Worm (Caenorhabditis elegans) whole organism, young adult: ENCODE measurements around the gene dgk-3.
A peak's percentile ranks its signal among the peaks of the same experiment; 100 is the strongest.

Experiments
- B0261.1 ChIP-seq: sonication (generic microtip); optimal IDR thresholded peaks from 2 replicates; lab custom pipeline; 2016; ENCODE audit warnings: mild to moderate bottlenecking, missing genetic modification characterization, moderate library complexity, missing compliant biosample characterization
- B0336.3 ChIP-seq: fragments of 200-800 bp; sonication (Bioruptor generic); IDR thresholded peaks from 2 replicates; pipeline ENCODE4 v1.3.6; 2022; ENCODE audit warnings: missing genetic modification characterization, missing compliant biosample characterization
- D2030.7 ChIP-seq: fragments of 200-800 bp; sonication (Bioruptor generic); IDR thresholded peaks from 2 replicates; pipeline ENCODE4 v1.3.6; 2022; ENCODE audit warnings: missing genetic modification reagents, missing genetic modification characterization, missing compliant biosample characterization
- F22D6.2 ChIP-seq: sonication (generic microtip); optimal IDR thresholded peaks from 2 replicates; lab custom pipeline; 2016; ENCODE audit warnings: mild to moderate bottlenecking, missing genetic modification characterization, missing compliant biosample characterization
- F23B12.7 ChIP-seq: sonication (generic microtip); optimal IDR thresholded peaks from 2 replicates; lab custom pipeline; 2017; ENCODE audit warnings: missing genetic modification characterization, mild to moderate bottlenecking, missing compliant biosample characterization, antibody characterized with exemption, moderate library complexity; ENCODE audit not compliant: insufficient read depth
- Y67H2A.10 ChIP-seq: fragments of 200-800 bp; sonication (Bioruptor generic); conservative IDR thresholded peaks from 2 replicates; pipeline ENCODE4 v1.3.6; 2022; ENCODE audit warnings: missing genetic modification reagents, missing genetic modification characterization, missing compliant biosample characterization
- Y79H2A.3 ChIP-seq: fragments of 200-800 bp; sonication (Bioruptor generic); conservative IDR thresholded peaks from 2 replicates; pipeline ENCODE4 v1.3.6; 2022; ENCODE audit warnings: missing genetic modification reagents, missing genetic modification characterization, missing compliant biosample characterization
- ZK185.1 ChIP-seq: sonication (generic microtip); optimal IDR thresholded peaks from 2 replicates; lab custom pipeline; 2016; ENCODE audit warnings: mild to moderate bottlenecking, missing genetic modification characterization, missing compliant biosample characterization; ENCODE audit not compliant: poor library complexity, severe bottlenecking
- akir-1 ChIP-seq: fragments of 200-800 bp; sonication (Bioruptor generic); optimal IDR thresholded peaks from 2 replicates; lab custom pipeline; 2018; ENCODE audit warnings: mild to moderate bottlenecking, missing genetic modification characterization, moderate library complexity, missing compliant biosample characterization
- athp-1 ChIP-seq: sonication (generic microtip); optimal IDR thresholded peaks from 2 replicates; lab custom pipeline; 2017; ENCODE audit warnings: mild to moderate bottlenecking, missing genetic modification characterization, missing compliant biosample characterization
- bed-1 ChIP-seq: fragments of 200-800 bp; sonication (Bioruptor generic); IDR thresholded peaks from 2 replicates; pipeline ENCODE4 v1.3.6; 2022; ENCODE audit warnings: missing genetic modification reagents, missing genetic modification characterization, missing compliant biosample characterization
- cebp-1 ChIP-seq, 2 experiments: fragments of 200-800 bp in 1 of 2; sonication (Bioruptor generic) in 1 of 2; sonication (generic microtip) in 1 of 2; IDR thresholded peaks in 1 of 2; optimal IDR thresholded peaks in 1 of 2; 2 replicates each; pipeline versions ENCODE4 v1.3.6 to Lab custom; 2017 to 2022; ENCODE audit warnings: missing compliant biosample characterization in 2 of 2, missing genetic modification characterization in 2 of 2, mild to moderate bottlenecking in 1 of 2, missing genetic modification reagents in 1 of 2, moderate library complexity in 1 of 2
- ceh-27 ChIP-seq: fragments of 200-800 bp; sonication (Bioruptor generic); optimal IDR thresholded peaks from 2 replicates; lab custom pipeline; 2018; ENCODE audit warnings: mild to moderate bottlenecking, missing genetic modification characterization, moderate library complexity, missing compliant biosample characterization
- ceh-58 ChIP-seq: fragments of 200-800 bp; sonication (Bioruptor generic); IDR thresholded peaks from 2 replicates; pipeline ENCODE4 v1.3.6; 2022; ENCODE audit warnings: missing genetic modification characterization, missing compliant biosample characterization
- ceh-79 ChIP-seq: sonication (generic microtip); optimal IDR thresholded peaks from 2 replicates; lab custom pipeline; 2017; ENCODE audit warnings: mild to moderate bottlenecking, missing genetic modification characterization, missing compliant biosample characterization
- dpl-1 ChIP-seq: fragments of 150-350 bp; optimal IDR thresholded peaks from 2 replicates; lab custom pipeline; 2014; ENCODE audit warnings: missing biosample characterization, missing genetic modification reagents, missing genetic modification characterization
- efl-1 ChIP-seq: fragments of 150-350 bp; optimal IDR thresholded peaks from 2 replicates; lab custom pipeline; 2014; ENCODE audit warnings: missing biosample characterization, missing genetic modification reagents, missing genetic modification characterization
- him-1 ChIP-seq: sonication (generic microtip); optimal IDR thresholded peaks from 2 replicates; lab custom pipeline; 2016; ENCODE audit warnings: missing genotype, missing genetic modification reagents, missing genetic modification characterization, missing compliant biosample characterization
- hmg-20 ChIP-seq: fragments of 200-800 bp; sonication (Bioruptor generic); IDR thresholded peaks from 2 replicates; pipeline ENCODE4 v1.3.6; 2022; ENCODE audit warnings: missing genetic modification reagents, missing genetic modification characterization, missing compliant biosample characterization
- let-526 ChIP-seq: fragments of 200-800 bp; sonication (Bioruptor generic); IDR thresholded peaks from 2 replicates; pipeline ENCODE4 v1.3.6; 2022; ENCODE audit warnings: missing genetic modification reagents, missing genetic modification characterization, missing compliant biosample characterization
- let-607 ChIP-seq, 2 experiments: fragments of 200-800 bp in 1 of 2; sonication (Bioruptor generic) in 1 of 2; sonication (generic microtip) in 1 of 2; optimal IDR thresholded peaks; 2 replicates each; lab custom pipeline; 2016 to 2018; ENCODE audit warnings: mild to moderate bottlenecking in 2 of 2, missing compliant biosample characterization in 2 of 2, missing genetic modification characterization in 2 of 2, moderate library complexity in 2 of 2, missing genotype in 1 of 2
- lin-54 ChIP-seq: fragments of 200-800 bp; sonication (Bioruptor generic); optimal IDR thresholded peaks from 2 replicates; lab custom pipeline; 2018; ENCODE audit warnings: mild to moderate bottlenecking, missing genetic modification characterization, missing compliant biosample characterization
- lsy-27 ChIP-seq: sonication (generic microtip); optimal IDR thresholded peaks from 2 replicates; lab custom pipeline; 2017; ENCODE audit warnings: missing genetic modification characterization, mild to moderate bottlenecking, missing compliant biosample characterization, antibody characterized with exemption, missing genotype, borderline replicate concordance; ENCODE audit not compliant: insufficient read depth
- mcd-1 ChIP-seq: fragments of 200-800 bp; sonication (Bioruptor generic); IDR thresholded peaks from 2 replicates; pipeline ENCODE4 v1.3.6; 2022; ENCODE audit warnings: missing genetic modification reagents, missing genetic modification characterization, missing compliant biosample characterization
- mel-28 ChIP-seq: sonication (generic microtip); optimal IDR thresholded peaks from 2 replicates; lab custom pipeline; 2016; ENCODE audit warnings: borderline replicate concordance, mild to moderate bottlenecking, missing genetic modification characterization, missing compliant biosample characterization
- nfyb-1 ChIP-seq: fragments of 200-800 bp; sonication (Bioruptor generic); IDR thresholded peaks from 2 replicates; pipeline ENCODE4 v1.3.6; 2022; ENCODE audit warnings: missing genetic modification reagents, missing genetic modification characterization, missing compliant biosample characterization
- nhr-90 ChIP-seq: sonication (generic microtip); optimal IDR thresholded peaks from 2 replicates; lab custom pipeline; 2016; ENCODE audit warnings: missing genotype, mild to moderate bottlenecking, missing genetic modification characterization, missing compliant biosample characterization
- rec-8 ChIP-seq, 2 experiments: sonication (generic microtip); optimal IDR thresholded peaks; 2 replicates each; lab custom pipeline; 2016; ENCODE audit warnings: mild to moderate bottlenecking in 2 of 2, missing genetic modification characterization in 2 of 2, missing genetic modification reagents in 2 of 2, missing genotype in 2 of 2, missing biosample characterization in 1 of 2, missing compliant biosample characterization in 1 of 2, moderate library complexity in 1 of 2
- snpc-3.4 ChIP-seq: sonication (generic microtip); optimal IDR thresholded peaks from 2 replicates; lab custom pipeline; 2017; ENCODE audit warnings: missing genetic modification characterization, mild to moderate bottlenecking, missing compliant biosample characterization, antibody characterized with exemption, moderate library complexity, missing genotype, missing genetic modification reagents
- tlf-1 ChIP-seq: fragments of 200-800 bp; sonication (Bioruptor generic); optimal IDR thresholded peaks from 2 replicates; lab custom pipeline; 2018; ENCODE audit warnings: mild to moderate bottlenecking, missing genetic modification characterization, missing compliant biosample characterization
- unc-62 ChIP-seq: fragments of 150-350 bp; optimal IDR thresholded peaks from 2 replicates; lab custom pipeline; 2014; ENCODE audit warnings: missing biosample characterization, missing genetic modification reagents, missing genetic modification characterization
- zfh-2 ChIP-seq: fragments of 200-800 bp; sonication (Bioruptor generic); conservative IDR thresholded peaks from 2 replicates; pipeline ENCODE4 v1.3.6; 2022; ENCODE audit warnings: missing genetic modification reagents, missing genetic modification characterization, missing compliant biosample characterization
- zim-3 ChIP-seq: sonication (generic microtip); optimal IDR thresholded peaks from 2 replicates; lab custom pipeline; 2017; ENCODE audit warnings: mild to moderate bottlenecking, missing genetic modification characterization, moderate library complexity, missing compliant biosample characterization
- ztf-22 ChIP-seq: fragments of 200-800 bp; sonication (Bioruptor generic); optimal IDR thresholded peaks from 2 replicates; lab custom pipeline; 2018; ENCODE audit warnings: mild to moderate bottlenecking, missing genetic modification characterization, moderate library complexity, missing compliant biosample characterization
- ztf-3 ChIP-seq: fragments of 200-800 bp; sonication (Bioruptor generic); optimal IDR thresholded peaks from 2 replicates; lab custom pipeline; 2018; ENCODE audit warnings: mild to moderate bottlenecking, missing genetic modification characterization, missing compliant biosample characterization

Gene dgk-3

DNA sequence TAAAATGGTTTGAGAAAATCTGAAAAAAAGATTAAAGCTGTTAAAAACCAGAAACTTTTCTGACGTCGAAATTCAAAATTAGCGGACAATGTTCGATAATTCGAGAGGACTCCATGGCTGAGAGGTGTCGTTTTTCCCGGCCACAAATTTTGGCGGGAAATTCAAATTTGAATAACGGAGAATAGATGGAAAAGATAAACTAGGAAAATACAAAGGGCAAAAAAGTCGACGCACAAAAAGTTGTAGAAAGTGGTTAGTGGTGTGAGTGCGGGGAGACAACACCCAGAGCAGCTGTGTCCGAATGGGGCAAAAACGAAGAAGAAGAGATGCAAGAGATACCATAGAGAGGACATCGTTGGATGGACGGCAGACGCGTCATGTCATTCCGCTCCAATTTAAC, 28.2 kb downstream of the dgk-3 start, which contains the start of gene cls-3:
TSS of gene cls-3 (minus strand) at position 19 of the 400 bp plus-strand sequence.
- TF ChIP-seq nfyb-1 (GFP tag; lab: Robert Waterston, UW): no peak
- no peak for TF ChIP-seq zim-3
- no peak for TF ChIP-seq let-526
- no peak for TF ChIP-seq bed-1 (GFP tag; lab: Robert Waterston, UW)
- peak; percentile 64 for TF ChIP-seq dpl-1 (GFP tag; lab: Kevin White, UChicago)
- peak; percentile 24; the same call in 1 of the 2 replicates for TF ChIP-seq mcd-1 (GFP tag; lab: Robert Waterston, UW)
- TF ChIP-seq nhr-90 (tag; lab: Kevin White, UChicago): no peak
- TF ChIP-seq let-607 (tag; optimal IDR thresholded peaks at IDR 0.05; lab: Kevin White, UChicago): no peak
- TF ChIP-seq efl-1 (GFP tag; lab: Kevin White, UChicago): peak; percentile 68
- no peak for TF ChIP-seq hmg-20 (GFP tag; lab: Robert Waterston, UW)
- no peak for TF ChIP-seq mel-28 (tag; lab: Kevin White, UChicago)
- no peak for TF ChIP-seq cebp-1 (GFP tag; IDR thresholded peaks at IDR 0.05; lab: Robert Waterston, UW)
- no peak for TF ChIP-seq cebp-1 (tag; optimal IDR thresholded peaks at IDR 0.05; lab: Kevin White, UChicago)
- TF ChIP-seq, all 124 proteins: peak for 3

ce11 chrIII:9199605-9200004, 36.7 kb downstream of the dgk-3 start, which contains the start of gene ZC84.6:
Gene ZC84.6 (minus strand): TSS chrIII:9199705.
- no peak for TF ChIP-seq Y79H2A.3 (GFP tag; lab: Robert Waterston, UW)
- no peak for TF ChIP-seq ceh-58 (GFP tag; lab: Robert Waterston, UW)
- TF ChIP-seq D2030.7 (GFP tag; lab: Robert Waterston, UW): no peak
- no peak for TF ChIP-seq athp-1 (tag; lab: Kevin White, UChicago)
- TF ChIP-seq him-1 (tag; lab: Kevin White, UChicago): no peak
- no peak for TF ChIP-seq B0336.3 (GFP tag; lab: Robert Waterston, UW)
- TF ChIP-seq ztf-22: no peak
- no peak for TF ChIP-seq nfyb-1 (GFP tag; lab: Robert Waterston, UW)
- no peak for TF ChIP-seq F23B12.7 (tag; lab: Kevin White, UChicago)
- no peak for TF ChIP-seq cebp-1 (GFP tag; IDR thresholded peaks at IDR 0.05; lab: Robert Waterston, UW)
- no peak for TF ChIP-seq cebp-1 (tag; optimal IDR thresholded peaks at IDR 0.05; lab: Kevin White, UChicago)

ce11 chrIII:9201977-9202376, 39.1 kb downstream of the dgk-3 start:
- TF ChIP-seq ceh-79 (tag; lab: Kevin White, UChicago) (no peak), akir-1 (GFP tag; lab: Kevin White, UChicago) (no peak), rec-8 (tag; optimal IDR thresholded peaks at IDR 0.05; lab: Kevin White, UChicago) (no peak), snpc-3.4 (no peak), F22D6.2 (tag; lab: Kevin White, UChicago) (no peak), ztf-3 (GFP tag; lab: Kevin White, UChicago) (no peak), tlf-1 (GFP tag; lab: Kevin White, UChicago) (no peak), ceh-27 (GFP tag; lab: Kevin White, UChicago) (no peak), zfh-2 (GFP tag; lab: Robert Waterston, UW) (no peak), Y67H2A.10 (GFP tag; lab: Robert Waterston, UW) (no peak)

DNA sequence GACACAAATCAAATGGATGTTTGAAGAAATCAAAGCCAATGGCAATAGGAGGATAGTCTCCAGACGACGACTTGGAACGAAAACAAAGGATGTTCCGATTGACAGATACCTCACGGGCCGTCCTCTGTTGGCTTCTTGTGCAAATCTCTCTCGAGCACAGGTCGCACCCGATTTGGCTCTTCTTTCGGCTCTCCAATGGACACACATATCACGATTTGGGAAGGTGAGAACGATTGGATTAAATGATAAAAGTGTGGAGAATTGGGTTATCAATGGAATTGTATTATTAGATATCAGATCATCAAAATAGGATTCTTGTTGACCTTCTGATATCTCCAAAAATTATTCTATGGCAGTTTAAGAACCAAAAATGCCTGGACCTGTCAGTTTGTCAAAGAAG, 43.3 kb downstream of the dgk-3 start, which contains the start of gene ZC84.1:
TSS of gene ZC84.1 (minus strand) at position 101 of the 400 bp plus-strand sequence.
- no peak for TF ChIP-seq lin-54
- no peak for TF ChIP-seq lsy-27
- TF ChIP-seq unc-62 (GFP tag; lab: Kevin White, UChicago): no peak
- no peak for TF ChIP-seq bed-1 (GFP tag; lab: Robert Waterston, UW)
- no peak for TF ChIP-seq ZK185.1
- no peak for TF ChIP-seq B0261.1 (tag; lab: Kevin White, UChicago)
- no peak for TF ChIP-seq tlf-1 (GFP tag; lab: Kevin White, UChicago)
